Fruit fly (Drosophila melanogaster): ENCODE results near the gene Spindly.
A peak's percentile ranks its signal among the peaks of the same experiment; 100 is the strongest.

Gene Spindly

dm6 chr2L:3573907-3574306, 43.8 kb upstream of the Spindly start (continued):
- peak; percentile 81 for TF ChIP-seq CG12219 (GFP tag; optimal IDR thresholded peaks at IDR 0.05)
- peak; percentile 65 for TF ChIP-seq CG7786 (GFP tag; optimal IDR thresholded peaks at IDR 0.05)
- peak; percentile 19 for TF ChIP-seq MTF-1 (GFP tag; optimal IDR thresholded peaks at IDR 0.05; ENCODE audit: borderline replicate concordance)
- peak; percentile 80 for TF ChIP-seq twi (tag; optimal IDR thresholded peaks at IDR 0.05)
- TF ChIP-seq CG17829 (tag; optimal IDR thresholded peaks at IDR 0.05), result peak; percentile 85
- no peak for TF ChIP-seq Bgb (GFP tag; IDR thresholded peaks at IDR 0.05; ENCODE audit: partially characterized antibody)
- TF ChIP-seq Mes4 (GFP tag; optimal IDR thresholded peaks at IDR 0.05), result peak; percentile 76
- TF ChIP-seq CG12236 (GFP tag; optimal IDR thresholded peaks at IDR 0.05), result peak; percentile 81
- TF ChIP-seq ac (GFP tag; optimal IDR thresholded peaks at IDR 0.05), result peak; percentile 57
- no peak for TF ChIP-seq Meics (GFP tag; optimal IDR thresholded peaks at IDR 0.05)
- TF ChIP-seq CG15479 (GFP tag; optimal IDR thresholded peaks at IDR 0.05), result no peak
- TF ChIP-seq CG10979 (tag; optimal IDR thresholded peaks at IDR 0.05), result peak; percentile 90
- no peak for TF ChIP-seq pzg (GFP tag; optimal IDR thresholded peaks at IDR 0.05)
- TF ChIP-seq da (GFP tag; optimal IDR thresholded peaks at IDR 0.05), result peak; percentile 37
- peak; percentile 79 for TF ChIP-seq ranshi (GFP tag; IDR thresholded peaks at IDR 0.05)
- TF ChIP-seq dimm (GFP tag; IDR thresholded peaks at IDR 0.05), result peak; percentile 61
- peak; percentile 67 for TF ChIP-seq CG12942 (GFP tag; optimal IDR thresholded peaks at IDR 0.05)
- TF ChIP-seq ham (GFP tag; IDR thresholded peaks at IDR 0.05), result no peak
- peak; percentile 32; the same call in 1 of the 2 replicates for TF ChIP-seq CG32532 (GFP tag; IDR thresholded peaks at IDR 0.05)
- TF ChIP-seq Nf-YB (GFP tag; optimal IDR thresholded peaks at IDR 0.05), result peak; percentile 35
- TF ChIP-seq NfI (GFP tag; optimal IDR thresholded peaks at IDR 0.05), result peak; percentile 69
- peak in 1 of 3 experiments; percentile 43 for TF ChIP-seq Stat92E (GFP tag; optimal IDR thresholded peaks at IDR 0.05)
- peak; percentile 48 for TF ChIP-seq Ravus (GFP tag; IDR thresholded peaks at IDR 0.05)
- TF ChIP-seq CG13424 (tag; optimal IDR thresholded peaks at IDR 0.05), result peak; percentile 85
- peak; percentile 72 for TF ChIP-seq NC2β (GFP tag; optimal IDR thresholded peaks at IDR 0.05)
- peak; percentile 68 for TF ChIP-seq CG17361 (GFP tag; IDR thresholded peaks at IDR 0.05)
- TF ChIP-seq ind (GFP tag; optimal IDR thresholded peaks at IDR 0.05), result peak; percentile 65
- no peak for TF ChIP-seq D (optimal IDR thresholded peaks at IDR 0.05)
- peak; percentile 83 for TF ChIP-seq D (GFP tag; optimal IDR thresholded peaks at IDR 0.05)
- peak; percentile 66 for TF ChIP-seq wor (GFP tag; IDR thresholded peaks at IDR 0.05)
- TF ChIP-seq pan (optimal IDR thresholded peaks at IDR 0.05), result no peak
- TF ChIP-seq pan (GFP tag; optimal IDR thresholded peaks at IDR 0.05 in 1 of 2, IDR thresholded peaks at IDR 0.05 in 1 of 2), result peak in 1 of 2 experiments; percentile 83
- TF ChIP-seq zfh1 (GFP tag; IDR thresholded peaks at IDR 0.05), result peak; percentile 93
- TF ChIP-seq tio (GFP tag; optimal IDR thresholded peaks at IDR 0.05), result peak; percentile 42
- peak; percentile 84 for TF ChIP-seq CG14667 (GFP tag; IDR thresholded peaks at IDR 0.05)
- TF ChIP-seq gro (GFP tag; optimal IDR thresholded peaks at IDR 0.05), result no peak
- TF ChIP-seq CG14965 (GFP tag; optimal IDR thresholded peaks at IDR 0.05; ENCODE audit: borderline replicate concordance), result no peak
- peak; percentile 25 for TF ChIP-seq Sry-δ (GFP tag; optimal IDR thresholded peaks at IDR 0.05)
- TF ChIP-seq pho (GFP tag; optimal IDR thresholded peaks at IDR 0.05), result peak; percentile 37
- peak; percentile 55 for TF ChIP-seq ssp (GFP tag; IDR thresholded peaks at IDR 0.05)
- peak; percentile 56 for TF ChIP-seq CG18476 (GFP tag; optimal IDR thresholded peaks at IDR 0.05)
- no peak for TF ChIP-seq chinmo (GFP tag; IDR thresholded peaks at IDR 0.05; ENCODE audit: partially characterized antibody)
- peak; percentile 83 for TF ChIP-seq CG18262 (tag; optimal IDR thresholded peaks at IDR 0.05)
- no peak for TF ChIP-seq inv (GFP tag; IDR thresholded peaks at IDR 0.05; ENCODE audit: partially characterized antibody)
- TF ChIP-seq D19A (tag; optimal IDR thresholded peaks at IDR 0.05), result peak; percentile 79
- peak; percentile 81 for TF ChIP-seq az2 (GFP tag; optimal IDR thresholded peaks at IDR 0.05)
- TF ChIP-seq Hr39 (optimal IDR thresholded peaks at IDR 0.05), result no peak
- peak; percentile 60 for TF ChIP-seq gt (GFP tag; IDR thresholded peaks at IDR 0.05)
- peak; percentile 84 for TF ChIP-seq onecut (GFP tag; IDR thresholded peaks at IDR 0.05)
- peak; percentile 81 for TF ChIP-seq CG10366 (GFP tag; IDR thresholded peaks at IDR 0.05)
- peak; percentile 83 for TF ChIP-seq CG10959 (GFP tag; IDR thresholded peaks at IDR 0.05)
- TF ChIP-seq sob (GFP tag; IDR thresholded peaks at IDR 0.05), result peak; percentile 90

All from whole organism, embryonic.